Fruit fly (Drosophila melanogaster) S2 (cell line): ENCODE results near the gene CG42758.

Source experiments
- CG8478 ChIP-seq: fragments of >200 bp; optimal IDR thresholded peaks from 2 replicates; lab custom pipeline; 2018
- CTCF ChIP-seq, 2 experiments: fragments of >200 bp; optimal IDR thresholded peaks; 2 replicates each; lab custom pipeline; 2018

- TF ChIP-seq CG8478 (lab: Kevin White, UChicago) (no peak), CTCF (optimal IDR thresholded peaks at IDR 0.05; lab: Kevin White, UChicago) (no peak)
Observed at dm6 chr3L:14521590-14521989, 45.6 kb upstream of the CG42758 start, which contains the start of gene CG4613.
